Worm (Caenorhabditis elegans) whole organism, L2 larva: ENCODE results near the gene F09F9.5.

Experiments used
- ceh-82 ChIP-seq: fragments of 150-350 bp; optimal IDR thresholded peaks from 2 replicates; lab custom pipeline; 2014; ENCODE audit warnings: missing biosample characterization, missing genetic modification characterization
- elt-1 ChIP-seq: fragments of 150-350 bp; optimal IDR thresholded peaks from 2 replicates; lab custom pipeline; 2014; ENCODE audit warnings: missing biosample characterization, missing genetic modification characterization
- mab-5 ChIP-seq: fragments of 150-350 bp; optimal IDR thresholded peaks from 2 replicates; lab custom pipeline; 2014; ENCODE audit warnings: missing biosample characterization, missing genetic modification characterization

DNA sequence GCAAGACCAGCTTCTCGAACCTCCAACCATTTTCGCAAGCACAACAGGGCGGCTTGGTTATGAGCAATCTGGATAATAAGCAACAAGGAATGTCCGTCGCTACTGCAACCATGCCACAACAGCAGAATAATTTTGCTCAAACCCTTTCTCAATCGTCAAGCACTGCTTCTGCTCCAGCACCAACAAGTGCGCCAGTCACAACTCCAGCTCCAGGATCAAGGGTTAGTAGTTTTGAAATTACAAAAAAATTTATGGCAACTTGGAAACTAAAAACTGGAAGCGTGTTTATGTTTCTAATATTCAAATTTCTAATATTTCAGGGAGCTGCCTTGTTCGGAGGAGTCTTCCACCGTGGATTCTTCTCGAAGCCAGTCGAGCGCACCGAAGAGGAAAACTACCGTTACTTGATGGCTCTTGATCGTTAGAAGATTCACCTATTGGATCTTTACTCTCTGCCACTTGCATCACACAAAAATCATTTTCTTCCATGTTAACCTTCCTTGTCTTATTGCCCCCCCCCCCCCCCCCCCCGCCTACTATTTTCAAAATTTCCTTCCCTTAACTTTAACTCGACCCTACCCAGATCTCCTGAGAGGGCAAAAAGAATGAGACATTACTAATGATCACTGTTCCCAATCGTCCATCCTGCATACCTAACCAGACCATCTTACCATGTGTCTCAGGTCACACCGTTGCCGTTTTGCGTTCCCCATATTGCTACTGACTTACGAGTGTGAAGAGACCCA lies 29.2 kb downstream of the F09F9.5 start:
- TF ChIP-seq ceh-82 (tag; lab: Kevin White, UChicago) (no peak), elt-1 (no peak), mab-5 (no peak)
